Fruit fly (Drosophila melanogaster) whole organism, larva: Measurements from ENCODE around the gene ps.

ENCODE experiments used
- noc ChIP-seq: fragments of 200-800 bp; sonication (Bioruptor generic); optimal IDR thresholded peaks from 3 replicates; lab custom pipeline; 2019; ENCODE audit warnings: missing biosample characterization, mild to moderate bottlenecking, missing genetic modification characterization, moderate library complexity

The ps gene

dm6 chr3R:9430344-9431253 lies 12.9 kb downstream of the ps start:
- peak; percentile 78 for TF ChIP-seq noc (tag; lab: Kevin White, UChicago)

DNA sequence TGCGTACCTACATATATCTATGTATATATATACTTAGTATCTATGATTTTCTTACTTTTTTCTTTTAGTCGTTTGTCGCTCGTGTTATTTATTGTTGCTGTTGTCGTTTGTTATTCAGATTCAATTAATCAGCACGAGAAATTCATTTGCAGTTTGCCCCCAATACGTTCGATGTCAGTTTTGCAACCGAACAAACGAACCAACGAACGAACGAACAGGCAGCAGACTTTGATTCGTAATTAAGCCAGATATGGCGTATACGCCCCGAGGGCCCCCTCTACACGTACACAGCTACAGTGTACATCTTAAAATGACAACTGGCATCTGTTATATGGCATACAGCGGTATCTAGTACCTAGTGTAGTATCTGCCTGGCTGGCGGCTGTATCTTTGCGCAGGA lies 15.5 kb downstream of the ps start:
- no peak for TF ChIP-seq noc (tag; lab: Kevin White, UChicago)

- no peak for TF ChIP-seq noc (tag; lab: Kevin White, UChicago)
Measured at dm6 chr3R:9433774-9434173, 16.0 kb downstream of the ps start.

DNA sequence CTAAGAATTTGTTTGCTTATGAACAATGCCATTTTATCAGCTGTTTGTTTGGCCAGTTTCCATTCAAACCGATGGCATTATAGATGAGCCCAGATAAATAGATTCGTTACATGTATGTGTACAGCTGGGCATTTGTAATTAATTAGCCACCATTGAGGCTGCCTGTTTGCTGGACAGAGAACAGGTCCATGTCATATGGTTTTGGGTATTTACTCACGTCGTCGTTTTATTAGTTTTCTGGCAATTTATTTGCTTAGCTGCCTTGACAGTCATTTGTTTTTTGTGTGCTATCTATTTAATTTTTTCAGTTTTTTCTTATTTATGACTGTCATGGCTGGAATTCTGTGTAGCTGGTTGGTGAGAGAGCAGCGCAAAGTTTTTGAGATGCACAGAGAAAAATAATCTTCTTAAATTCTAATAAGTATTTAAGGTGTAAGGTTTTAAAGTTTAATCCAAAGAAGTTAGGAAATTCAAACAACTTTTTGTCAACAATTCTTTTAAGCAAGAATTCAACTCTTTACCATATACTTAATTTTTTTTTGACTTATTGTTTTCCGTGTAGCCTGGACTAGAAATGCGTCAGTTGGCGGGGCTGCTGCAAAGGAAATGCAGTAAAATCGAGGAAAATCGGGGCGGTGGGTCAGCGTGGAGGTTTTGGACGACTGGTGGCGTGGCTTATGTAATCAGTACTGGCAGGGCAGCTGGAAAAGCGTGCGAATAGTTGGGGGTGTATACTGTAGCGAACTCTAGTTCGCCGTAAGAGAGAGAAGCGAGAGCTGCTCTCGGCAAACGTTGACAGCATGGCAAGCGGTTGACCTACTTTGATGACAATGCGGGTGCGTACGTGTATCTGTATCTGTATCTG lies 17.0 kb downstream of the ps start:
- peak; percentile 91 for TF ChIP-seq noc (tag; lab: Kevin White, UChicago)

dm6 chr3R:9435898-9436297 lies 18.2 kb downstream of the ps start:
- no peak for TF ChIP-seq noc (tag; lab: Kevin White, UChicago)

- TF ChIP-seq noc (tag; lab: Kevin White, UChicago), result peak; percentile 38
Measured at dm6 chr3R:9436358-9436972, 18.7 kb downstream of the ps start.

- TF ChIP-seq noc (tag; lab: Kevin White, UChicago), result no peak
Measured at dm6 chr3R:9437618-9438017, 19.9 kb downstream of the ps start.

DNA sequence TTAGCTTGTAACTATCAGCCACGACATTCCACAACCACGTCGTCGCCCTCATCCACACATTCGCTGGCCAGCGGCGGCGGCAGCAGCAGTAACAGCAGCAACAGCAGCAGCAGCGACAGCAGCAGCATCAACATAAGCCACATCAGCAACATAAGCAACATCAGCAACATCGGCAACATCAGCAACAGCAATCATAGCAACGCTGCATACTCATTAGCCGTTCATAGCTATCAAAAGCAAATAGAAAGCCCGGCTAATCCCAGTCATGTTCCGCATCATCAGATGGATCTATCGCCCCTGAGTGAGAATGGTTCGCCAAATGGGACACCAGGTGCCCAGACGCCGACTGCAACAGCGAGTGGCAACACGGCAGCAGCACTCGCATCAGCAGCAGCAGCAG lies 23.4 kb downstream of the ps start:
- TF ChIP-seq noc (tag; lab: Kevin White, UChicago), result no peak

DNA sequence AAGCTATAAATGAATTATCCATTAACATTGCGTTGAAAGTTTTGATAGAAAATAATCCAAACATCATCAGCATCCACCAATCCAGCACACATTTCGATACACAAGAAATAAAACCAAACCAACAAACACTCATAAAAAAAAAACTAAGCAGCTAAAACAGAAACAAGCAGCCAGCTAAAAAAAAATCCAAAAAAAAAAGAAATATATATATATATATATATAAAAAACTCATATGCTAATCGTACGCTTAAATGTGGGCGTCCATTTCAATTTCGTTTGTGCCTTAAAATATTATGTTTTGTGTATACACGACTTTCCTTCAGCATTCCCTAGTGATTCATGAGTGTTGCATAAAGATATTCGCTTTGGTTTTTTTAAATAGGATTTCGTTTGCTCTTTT lies 24.3 kb downstream of the ps start:
- no peak for TF ChIP-seq noc (tag; lab: Kevin White, UChicago)

dm6 chr3R:9448320-9448719 lies 30.6 kb downstream of the ps start:
- TF ChIP-seq noc (tag; lab: Kevin White, UChicago), result no peak

dm6 chr3R:9450672-9451071 lies 32.9 kb downstream of the ps start:
- TF ChIP-seq noc (tag; lab: Kevin White, UChicago), result no peak

dm6 chr3R:9454980-9455379 lies 37.2 kb downstream of the ps start:
- TF ChIP-seq noc (tag; lab: Kevin White, UChicago), result no peak

DNA sequence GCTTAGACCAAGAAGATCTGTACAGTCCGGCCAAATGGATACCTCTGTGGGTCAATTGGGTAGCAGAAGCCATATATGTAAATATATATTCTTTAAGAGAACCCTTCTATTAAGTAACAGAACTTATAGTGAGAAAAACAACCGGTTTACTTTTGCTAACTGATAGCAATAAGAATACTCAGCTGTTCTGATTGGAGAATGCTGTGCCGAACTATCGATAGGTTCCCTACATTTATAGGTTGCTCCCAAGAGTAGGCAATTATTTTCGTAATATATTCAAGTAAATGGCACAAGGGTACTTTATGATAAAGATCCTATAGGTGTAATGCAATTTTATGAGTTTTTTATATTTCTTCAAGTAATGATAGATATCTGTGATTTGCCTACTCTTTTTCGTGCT lies 38.6 kb downstream of the ps start, which contains the start of gene GstZ1:
Gene GstZ1, minus strand, starts transcription at position 174 of the 400 bp plus-strand sequence.
- no peak for TF ChIP-seq noc (tag; lab: Kevin White, UChicago)

- peak; percentile 64 for TF ChIP-seq noc (tag; lab: Kevin White, UChicago)
Measured at dm6 chr3R:9459385-9460285, 41.9 kb downstream of the ps start.
